Worm (Caenorhabditis elegans) whole organism, mixed stage, embryonic: ENCODE results near the gene C49A9.2.

Experiments
- ceh-39 ChIP-seq: fragments of 150-350 bp; optimal IDR thresholded peaks from 2 replicates; lab custom pipeline; 2014; ENCODE audit warnings: missing biosample characterization, missing genetic modification characterization
- elt-3 ChIP-seq: fragments of 150-350 bp; optimal IDR thresholded peaks from 2 replicates; lab custom pipeline; 2014; ENCODE audit warnings: missing biosample characterization, missing genetic modification characterization
- lin-32 ChIP-seq: fragments of 200-800 bp; sonication (Bioruptor generic); optimal IDR thresholded peaks from 2 replicates; lab custom pipeline; 2018; ENCODE audit warnings: mild to moderate bottlenecking, missing genetic modification characterization, missing compliant biosample characterization
- nhr-237 ChIP-seq: fragments of 150-350 bp; optimal IDR thresholded peaks from 2 replicates; lab custom pipeline; 2014; ENCODE audit warnings: missing biosample characterization, missing genetic modification characterization
- ztf-11 ChIP-seq: fragments of 150-350 bp; optimal IDR thresholded peaks from 2 replicates; lab custom pipeline; 2014; ENCODE audit warnings: missing biosample characterization, missing genetic modification characterization

- TF ChIP-seq nhr-237 (tag; lab: Kevin White, UChicago): no peak
- TF ChIP-seq ceh-39: no peak
- no peak for TF ChIP-seq lin-32
- no peak for TF ChIP-seq elt-3 (tag; lab: Kevin White, UChicago)
- no peak for TF ChIP-seq ztf-11 (tag; lab: Kevin White, UChicago)
Measured at ce11 chrIV:6185578-6185977, 39.7 kb upstream of the C49A9.2 start, which contains the start of gene asp-9.
